Worm (Caenorhabditis elegans) whole organism, L2 larva: ENCODE results near the gene rpl-6.

Source experiments
- C34F6.9 ChIP-seq: fragments of 150-350 bp; optimal IDR thresholded peaks from 2 replicates; lab custom pipeline; 2014; ENCODE audit warnings: missing biosample characterization, missing genetic modification characterization
- F13H6.1 ChIP-seq: sonication (generic microtip); optimal IDR thresholded peaks from 2 replicates; lab custom pipeline; 2016; ENCODE audit warnings: missing genetic modification characterization, missing compliant biosample characterization
- Y55F3AM.14 ChIP-seq: fragments of 200-800 bp; sonication (Bioruptor generic); optimal IDR thresholded peaks from 2 replicates; lab custom pipeline; 2018; ENCODE audit warnings: mild to moderate bottlenecking, missing genetic modification characterization, missing compliant biosample characterization
- ZK546.5 ChIP-seq: sonication (generic microtip); optimal IDR thresholded peaks from 2 replicates; lab custom pipeline; 2017; ENCODE audit warnings: missing biosample characterization, missing genetic modification characterization
- alr-1 ChIP-seq: fragments of 150-350 bp; optimal IDR thresholded peaks from 2 replicates; lab custom pipeline; 2014; ENCODE audit warnings: missing biosample characterization, missing genetic modification characterization
- aly-2 ChIP-seq: fragments of 150-350 bp; optimal IDR thresholded peaks from 2 replicates; lab custom pipeline; 2014; ENCODE audit warnings: missing biosample characterization, missing genetic modification characterization
- ama-1 ChIP-seq: fragments of 150-350 bp; optimal IDR thresholded peaks from 2 replicates; lab custom pipeline; 2018; ENCODE audit warnings: inconsistent platforms
- blmp-1 ChIP-seq: sonication (generic microtip); optimal IDR thresholded peaks from 2 replicates; lab custom pipeline; 2017; ENCODE audit warnings: missing genetic modification characterization, mild to moderate bottlenecking, missing compliant biosample characterization, antibody characterized with exemption, moderate library complexity; ENCODE audit not compliant: insufficient read depth
- ceh-82 ChIP-seq: fragments of 150-350 bp; optimal IDR thresholded peaks from 2 replicates; lab custom pipeline; 2014; ENCODE audit warnings: missing biosample characterization, missing genetic modification characterization
- crh-2 ChIP-seq: sonication (generic microtip); optimal IDR thresholded peaks from 2 replicates; lab custom pipeline; 2017; ENCODE audit warnings: missing biosample characterization, missing genetic modification characterization
- dmd-4 ChIP-seq: sonication (generic microtip); optimal IDR thresholded peaks from 2 replicates; lab custom pipeline; 2017; ENCODE audit warnings: missing biosample characterization, missing genetic modification characterization
- egl-27 ChIP-seq: sonication (generic microtip); optimal IDR thresholded peaks from 3 replicates; lab custom pipeline; 2017; ENCODE audit warnings: missing biosample characterization, missing genetic modification reagents, missing genetic modification characterization
- elt-1 ChIP-seq: fragments of 150-350 bp; optimal IDR thresholded peaks from 2 replicates; lab custom pipeline; 2014; ENCODE audit warnings: missing biosample characterization, missing genetic modification characterization
- elt-3 ChIP-seq: sonication (generic microtip); optimal IDR thresholded peaks from 2 replicates; lab custom pipeline; 2017; ENCODE audit warnings: missing biosample characterization, missing genetic modification characterization
- fos-1 ChIP-seq: fragments of 150-350 bp; optimal IDR thresholded peaks from 2 replicates; lab custom pipeline; 2014; ENCODE audit warnings: missing biosample characterization, missing genetic modification characterization
- gmeb-1 ChIP-seq: fragments of 150-350 bp; optimal IDR thresholded peaks from 2 replicates; lab custom pipeline; 2014; ENCODE audit warnings: missing biosample characterization, missing genetic modification characterization
- lin-11 ChIP-seq: fragments of 150-350 bp; sonication (generic microtip); optimal IDR thresholded peaks from 2 replicates; lab custom pipeline; 2014; ENCODE audit warnings: missing biosample characterization, missing genetic modification characterization, inconsistent platforms, mixed read lengths
- lin-13 ChIP-seq: fragments of 150-350 bp; optimal IDR thresholded peaks from 2 replicates; lab custom pipeline; 2014; ENCODE audit warnings: missing biosample characterization, missing genetic modification reagents, missing genetic modification characterization
- lin-39 ChIP-seq: fragments of 150-350 bp; optimal IDR thresholded peaks from 2 replicates; lab custom pipeline; 2014; ENCODE audit warnings: missing biosample characterization, missing genetic modification reagents, missing genetic modification characterization
- lsy-2 ChIP-seq, 2 experiments: fragments of 150-350 bp in 1 of 2; sonication (generic microtip) in 1 of 2; optimal IDR thresholded peaks; 2 replicates each; lab custom pipeline; 2014 to 2017; ENCODE audit warnings: missing biosample characterization in 2 of 2, missing genetic modification characterization in 2 of 2
- mab-5 ChIP-seq: fragments of 150-350 bp; optimal IDR thresholded peaks from 2 replicates; lab custom pipeline; 2014; ENCODE audit warnings: missing biosample characterization, missing genetic modification characterization
- mbf-1 ChIP-seq: sonication (generic microtip); optimal IDR thresholded peaks from 2 replicates; lab custom pipeline; 2017; ENCODE audit warnings: missing biosample characterization, missing genetic modification characterization
- mdl-1 ChIP-seq, 2 experiments: fragments of 150-350 bp in 1 of 2; sonication (generic microtip) in 1 of 2; optimal IDR thresholded peaks; 2 replicates each; lab custom pipeline; 2017; ENCODE audit warnings: missing biosample characterization in 2 of 2, missing genetic modification characterization in 2 of 2
- nhr-10 ChIP-seq: sonication (generic microtip); optimal IDR thresholded peaks from 2 replicates; lab custom pipeline; 2017; ENCODE audit warnings: missing biosample characterization, missing genetic modification characterization
- nhr-12 ChIP-seq: fragments of 150-350 bp; optimal IDR thresholded peaks from 2 replicates; lab custom pipeline; 2014; ENCODE audit warnings: missing biosample characterization, missing genetic modification characterization
- nhr-129 ChIP-seq: fragments of 150-350 bp; optimal IDR thresholded peaks from 2 replicates; lab custom pipeline; 2014; ENCODE audit warnings: missing biosample characterization, missing genetic modification characterization
- nhr-21 ChIP-seq: fragments of 150-350 bp; optimal IDR thresholded peaks from 2 replicates; lab custom pipeline; 2014; ENCODE audit warnings: missing biosample characterization, missing genetic modification characterization
- nhr-237 ChIP-seq: fragments of 150-350 bp; optimal IDR thresholded peaks from 2 replicates; lab custom pipeline; 2014; ENCODE audit warnings: missing biosample characterization, missing genetic modification characterization
- nhr-25 ChIP-seq: fragments of 150-350 bp; sonication (generic microtip); optimal IDR thresholded peaks from 3 replicates; lab custom pipeline; 2014; ENCODE audit warnings: missing biosample characterization, missing genetic modification characterization
- nhr-6 ChIP-seq: fragments of 150-350 bp; optimal IDR thresholded peaks from 2 replicates; lab custom pipeline; 2014; ENCODE audit warnings: missing biosample characterization, missing genetic modification characterization
- nhr-77 ChIP-seq: fragments of 150-350 bp; optimal IDR thresholded peaks from 2 replicates; lab custom pipeline; 2014; ENCODE audit warnings: missing biosample characterization, missing genetic modification characterization
- sem-4 ChIP-seq: fragments of 150-350 bp; optimal IDR thresholded peaks from 2 replicates; lab custom pipeline; 2014; ENCODE audit warnings: missing biosample characterization, missing genetic modification reagents, missing genetic modification characterization
- skn-1 ChIP-seq: sonication (generic microtip); optimal IDR thresholded peaks from 2 replicates; lab custom pipeline; 2017; ENCODE audit warnings: missing biosample characterization, missing genetic modification characterization
- sma-3 ChIP-seq: sonication (generic microtip); optimal IDR thresholded peaks from 2 replicates; lab custom pipeline; 2016; ENCODE audit warnings: missing genetic modification reagents, missing genetic modification characterization, missing compliant biosample characterization
- sma-9 ChIP-seq, 2 experiments: fragments of 150-350 bp in 1 of 2; sonication (generic microtip) in 1 of 2; optimal IDR thresholded peaks; 2 replicates each; lab custom pipeline; 2014 to 2016; ENCODE audit warnings: missing genetic modification characterization in 2 of 2, mild to moderate bottlenecking in 1 of 2, missing biosample characterization in 1 of 2, missing compliant biosample characterization in 1 of 2, missing genetic modification reagents in 1 of 2, moderate library complexity in 1 of 2
- snpc-4 ChIP-seq: fragments of 150-350 bp; optimal IDR thresholded peaks from 2 replicates; lab custom pipeline; 2014; ENCODE audit warnings: missing biosample characterization, missing genetic modification characterization
- unc-39 ChIP-seq: fragments of 150-350 bp; optimal IDR thresholded peaks from 2 replicates; lab custom pipeline; 2014; ENCODE audit warnings: missing biosample characterization, missing genetic modification characterization
- unc-55 ChIP-seq: fragments of 150-350 bp; sonication (generic microtip); optimal IDR thresholded peaks from 3 replicates; lab custom pipeline; 2014; ENCODE audit warnings: missing biosample characterization, missing genetic modification reagents, missing genetic modification characterization
- zag-1 ChIP-seq: fragments of 150-350 bp; optimal IDR thresholded peaks from 2 replicates; lab custom pipeline; 2014; ENCODE audit warnings: missing biosample characterization, missing genetic modification characterization
- ztf-1 ChIP-seq: fragments of 200-800 bp; sonication (Bioruptor generic); conservative IDR thresholded peaks from 2 replicates; pipeline ENCODE4 v1.3.6; 2022; ENCODE audit warnings: missing genetic modification characterization, missing compliant biosample characterization
- ztf-11 ChIP-seq: sonication (generic microtip); optimal IDR thresholded peaks from 2 replicates; lab custom pipeline; 2017; ENCODE audit warnings: missing biosample characterization, missing genetic modification characterization
- ztf-4 ChIP-seq: fragments of 150-350 bp; optimal IDR thresholded peaks from 2 replicates; lab custom pipeline; 2014; ENCODE audit warnings: missing biosample characterization, missing genetic modification characterization

Gene rpl-6

ce11 chrIII:7192942-7193665 is 15.1 kb upstream of the rpl-6 start, which contains the start of gene mec-14:
TSS of gene mec-14 (minus strand) at chrIII:7192992.
- TF ChIP-seq unc-55 (GFP tag; lab: Kevin White, UChicago): peak; percentile 68
- TF ChIP-seq skn-1 (tag; lab: Kevin White, UChicago): no peak
- TF ChIP-seq blmp-1: no peak
- TF ChIP-seq fos-1 (tag; lab: Kevin White, UChicago): no peak

ce11 chrIII:7195325-7195724 is 12.9 kb upstream of the rpl-6 start, which contains the start of gene F37C12.18:
TSS of gene F37C12.18 (minus strand) at chrIII:7195425.
- TF ChIP-seq unc-55 (GFP tag; lab: Kevin White, UChicago) (no peak), blmp-1 (no peak), elt-1 (no peak), nhr-129 (tag; lab: Kevin White, UChicago) (no peak), Y55F3AM.14 (no peak), elt-3 (tag; lab: Kevin White, UChicago) (no peak), gmeb-1 (tag; lab: Kevin White, UChicago) (no peak), nhr-77 (tag; lab: Kevin White, UChicago) (no peak), lin-11 (no peak), lsy-2 (tag; optimal IDR thresholded peaks at IDR 0.05; lab: Kevin White, UChicago) (no peak), alr-1 (tag; lab: Kevin White, UChicago) (no peak), ztf-1 (GFP tag; lab: Robert Waterston, UW) (no peak), dmd-4 (tag; lab: Kevin White, UChicago) (no peak), nhr-237 (tag; lab: Kevin White, UChicago) (no peak), sem-4 (tag; lab: Kevin White, UChicago) (no peak), lin-39 (no peak), ztf-4 (tag; lab: Kevin White, UChicago) (no peak), F13H6.1 (tag; lab: Kevin White, UChicago) (no peak)

- no peak for TF ChIP-seq lin-13 (GFP tag; lab: Kevin White, UChicago)
- peak; percentile 8 for TF ChIP-seq ama-1
Observed at ce11 chrIII:7197973-7198372, 10.3 kb upstream of the rpl-6 start, which contains the start of gene exos-9. TSS of gene exos-9 (minus strand) at chrIII:7198073.

- TF ChIP-seq nhr-6 (tag; lab: Kevin White, UChicago) (no peak), unc-55 (GFP tag; lab: Kevin White, UChicago) (peak; percentile 78), fos-1 (tag; lab: Kevin White, UChicago) (peak; percentile 29), nhr-10 (no peak), sma-9 (GFP tag; optimal IDR thresholded peaks at IDR 0.05; lab: Kevin White, UChicago) (peak; percentile 69), sma-9 (tag; optimal IDR thresholded peaks at IDR 0.05; lab: Kevin White, UChicago) (no peak), nhr-25 (tag; lab: Kevin White, UChicago) (peak; percentile 37), Y55F3AM.14 (no peak), nhr-12 (tag; lab: Kevin White, UChicago) (no peak), snpc-4 (tag; lab: Kevin White, UChicago) (peak; percentile 7), zag-1 (tag; lab: Kevin White, UChicago) (no peak), egl-27 (peak; percentile 33), lin-13 (GFP tag; lab: Kevin White, UChicago) (peak; percentile 22), nhr-237 (tag; lab: Kevin White, UChicago) (no peak), ztf-4 (tag; lab: Kevin White, UChicago) (no peak), ceh-82 (tag; lab: Kevin White, UChicago) (no peak), mab-5 (tag; lab: Kevin White, UChicago) (no peak), lsy-2 (tag; optimal IDR thresholded peaks at IDR 0.05; lab: Kevin White, UChicago) (peak; percentile 46 to 85), crh-2 (tag; lab: Kevin White, UChicago) (peak; percentile 35), alr-1 (tag; lab: Kevin White, UChicago) (no peak), ztf-11 (tag; lab: Kevin White, UChicago) (no peak), sma-3 (GFP tag; lab: Kevin White, UChicago) (peak; percentile 63), unc-39 (tag; lab: Kevin White, UChicago) (no peak), nhr-21 (peak; percentile 20), nhr-77 (tag; lab: Kevin White, UChicago) (no peak), mdl-1 (tag; optimal IDR thresholded peaks at IDR 0.05; lab: Kevin White, UChicago) (no peak), mbf-1 (no peak), C34F6.9 (tag; lab: Kevin White, UChicago) (peak; percentile 65), ZK546.5 (tag; lab: Kevin White, UChicago) (no peak), F13H6.1 (tag; lab: Kevin White, UChicago) (peak; percentile 49), aly-2 (tag; lab: Kevin White, UChicago) (no peak), gmeb-1 (tag; lab: Kevin White, UChicago) (peak; percentile 94), lin-11 (peak; percentile 27)
Observed at ce11 chrIII:7198838-7199237, 9.4 kb upstream of the rpl-6 start, which contains the start of gene pfd-5. TSS of gene pfd-5 (minus strand) at chrIII:7198884.
